Fruit fly (Drosophila melanogaster) Kc167 (cell line): Measurements from ENCODE around the gene CG2100.

Experiments
- Myc ChIP-seq: fragments of >200 bp; optimal IDR thresholded peaks from 2 replicates; lab custom pipeline; 2017; ENCODE audit warnings: missing external identifiers
- h ChIP-seq: fragments of >200 bp; optimal IDR thresholded peaks from 3 replicates; lab custom pipeline; 2018; ENCODE audit warnings: missing external identifiers
- insv ChIP-seq: fragments of >200 bp; optimal IDR thresholded peaks from 3 replicates; lab custom pipeline; 2018; ENCODE audit warnings: missing external identifiers
- psq ChIP-seq: fragments of >200 bp; optimal IDR thresholded peaks from 2 replicates; lab custom pipeline; 2017; ENCODE audit warnings: missing external identifiers
- ttk ChIP-seq: sonication (Bioruptor generic); optimal IDR thresholded peaks from 2 replicates; lab custom pipeline; 2017; ENCODE audit warnings: missing external identifiers

DNA sequence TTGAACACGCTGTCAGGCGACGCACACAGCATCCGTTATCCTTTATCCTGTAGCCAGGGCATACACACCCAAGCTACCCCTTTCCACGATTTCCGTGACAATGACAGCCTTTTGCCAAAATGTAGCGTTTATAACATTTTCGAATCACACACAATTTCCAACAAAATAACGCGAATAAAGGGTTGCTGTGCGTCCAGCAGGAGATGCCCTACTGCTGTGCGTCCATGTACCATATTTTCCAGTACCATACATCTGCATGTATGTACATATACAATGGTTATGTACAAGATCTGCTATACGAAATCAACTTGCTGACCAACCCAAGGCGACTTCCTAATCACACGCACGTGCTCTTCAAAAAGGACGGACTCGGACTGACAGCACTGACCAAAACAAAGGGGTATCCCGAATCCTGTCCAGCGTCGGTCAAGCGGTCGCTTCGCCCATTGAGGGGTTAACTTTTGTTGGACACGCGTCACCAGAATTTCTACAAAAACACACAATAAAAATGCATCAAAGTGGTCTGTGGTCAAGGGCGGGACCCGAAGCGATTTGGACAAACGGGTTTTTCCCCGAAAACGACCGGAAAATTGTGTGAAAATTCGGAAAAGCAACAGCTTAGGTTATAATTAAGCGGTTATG lies 8.3 kb downstream of the CG2100 start:
- TF ChIP-seq h (lab: Kevin White, UChicago) = no peak
- TF ChIP-seq insv (lab: Kevin White, UChicago) = no peak
- TF ChIP-seq ttk (lab: Kevin White, UChicago) = no peak
- no peak for TF ChIP-seq psq
- TF ChIP-seq Myc (lab: Kevin White, UChicago) = no peak
